Worm (Caenorhabditis elegans): ENCODE measurements around the gene Y82E9BR.8.

Gene Y82E9BR.8

ce11 chrIII:1342919-1343419 lies 14.9 kb downstream of the Y82E9BR.8 start, which contains the start of gene fbxa-27:
Gene fbxa-27 (plus strand): TSS chrIII:1342969.
- TF ChIP-seq dmd-4 (tag; optimal IDR thresholded peaks at IDR 0.05) = no peak

ce11 chrIII:1342488-1342887 lies 15.4 kb downstream of the Y82E9BR.8 start, which contains the start of gene fbxa-26:
Gene fbxa-26 (minus strand): TSS chrIII:1342522.
- TF ChIP-seq gmeb-1 (tag; optimal IDR thresholded peaks at IDR 0.05) (no peak), lin-11 (tag; optimal IDR thresholded peaks at IDR 0.05) (no peak), nhr-129 (tag; optimal IDR thresholded peaks at IDR 0.05) (no peak), sma-9 (GFP tag; optimal IDR thresholded peaks at IDR 0.05) (no peak), sma-9 (tag; optimal IDR thresholded peaks at IDR 0.05) (no peak), skn-1 (tag; optimal IDR thresholded peaks at IDR 0.05) (no peak), fos-1 (tag; optimal IDR thresholded peaks at IDR 0.05) (peak; percentile 48), nhr-6 (tag; optimal IDR thresholded peaks at IDR 0.05) (no peak), sem-4 (tag; optimal IDR thresholded peaks at IDR 0.05) (no peak)

- no peak for TF ChIP-seq dmd-4 (tag; optimal IDR thresholded peaks at IDR 0.05)
- TF ChIP-seq mab-5 (tag; optimal IDR thresholded peaks at IDR 0.05) = no peak
- no peak for TF ChIP-seq nhr-23 (tag; optimal IDR thresholded peaks at IDR 0.05)
- no peak for TF ChIP-seq mdl-1 (tag; optimal IDR thresholded peaks at IDR 0.05)
- no peak for TF ChIP-seq sma-3 (GFP tag; optimal IDR thresholded peaks at IDR 0.05)
- no peak for TF ChIP-seq nhr-129 (tag; optimal IDR thresholded peaks at IDR 0.05)
- no peak for TF ChIP-seq aly-2 (tag; optimal IDR thresholded peaks at IDR 0.05)
- no peak for TF ChIP-seq ceh-16 (tag; optimal IDR thresholded peaks at IDR 0.05)
- TF ChIP-seq ama-1 (optimal IDR thresholded peaks at IDR 0.05) = no peak
- no peak for TF ChIP-seq nhr-6 (tag; optimal IDR thresholded peaks at IDR 0.05)
- no peak for TF ChIP-seq peb-1 (tag; optimal IDR thresholded peaks at IDR 0.05)
These were observed 17.6 kb downstream of the Y82E9BR.8 start, which contains the start of gene fbxa-5 for ce11 chrIII:1340240-1340639. Gene fbxa-5 (minus strand): TSS chrIII:1340340.

DNA sequence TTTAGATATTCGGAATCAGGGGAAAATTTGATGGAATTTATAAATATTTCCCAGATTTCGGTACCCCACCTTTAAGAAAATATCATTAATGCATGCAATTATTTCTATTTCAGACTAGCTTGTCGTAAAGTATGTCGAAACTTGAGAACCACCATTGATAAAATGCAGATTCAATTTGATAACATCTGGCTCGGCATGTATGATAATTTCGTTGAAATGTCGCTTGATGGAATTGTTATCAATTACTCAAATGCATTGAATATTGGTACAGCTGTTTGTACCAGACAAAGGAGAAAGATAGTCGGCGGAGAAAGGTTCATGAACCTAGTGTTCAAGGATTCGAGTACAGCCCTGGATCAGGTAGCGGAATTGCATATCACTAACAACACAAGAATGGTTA lies 26.0 kb downstream of the Y82E9BR.8 start, which contains the start of gene Y82E9BL.19:
Gene Y82E9BL.19 (plus strand): TSS at position 123 of the 400 bp plus-strand sequence.
- no peak for TF ChIP-seq nhr-12 (tag; optimal IDR thresholded peaks at IDR 0.05)
- TF ChIP-seq sem-4 (tag; optimal IDR thresholded peaks at IDR 0.05) = no peak
- peak; percentile 60 for TF ChIP-seq fos-1 (tag; optimal IDR thresholded peaks at IDR 0.05)
- no peak for TF ChIP-seq nhr-11 (tag; optimal IDR thresholded peaks at IDR 0.05)

ce11 chrIII:1326490-1326889 lies 31.4 kb downstream of the Y82E9BR.8 start, which contains the start of gene Y82E9BL.18:
Gene Y82E9BL.18 (plus strand): TSS chrIII:1326790.
- TF ChIP-seq unc-55 (GFP tag; optimal IDR thresholded peaks at IDR 0.05) = no peak
- no peak for TF ChIP-seq nhr-77 (tag; optimal IDR thresholded peaks at IDR 0.05)
- no peak for TF ChIP-seq nhr-23 (tag; optimal IDR thresholded peaks at IDR 0.05)
- TF ChIP-seq nhr-129 (tag; optimal IDR thresholded peaks at IDR 0.05) = no peak
- TF ChIP-seq ZK546.5 (tag; optimal IDR thresholded peaks at IDR 0.05) = no peak
- no peak for TF ChIP-seq F13H6.1 (tag; optimal IDR thresholded peaks at IDR 0.05)
- TF ChIP-seq peb-1 (tag; optimal IDR thresholded peaks at IDR 0.05) = no peak
- no peak for TF ChIP-seq elt-3 (tag; optimal IDR thresholded peaks at IDR 0.05)
- TF ChIP-seq sma-9 (GFP tag; optimal IDR thresholded peaks at IDR 0.05) = no peak
- no peak for TF ChIP-seq sma-9 (tag; optimal IDR thresholded peaks at IDR 0.05)

DNA sequence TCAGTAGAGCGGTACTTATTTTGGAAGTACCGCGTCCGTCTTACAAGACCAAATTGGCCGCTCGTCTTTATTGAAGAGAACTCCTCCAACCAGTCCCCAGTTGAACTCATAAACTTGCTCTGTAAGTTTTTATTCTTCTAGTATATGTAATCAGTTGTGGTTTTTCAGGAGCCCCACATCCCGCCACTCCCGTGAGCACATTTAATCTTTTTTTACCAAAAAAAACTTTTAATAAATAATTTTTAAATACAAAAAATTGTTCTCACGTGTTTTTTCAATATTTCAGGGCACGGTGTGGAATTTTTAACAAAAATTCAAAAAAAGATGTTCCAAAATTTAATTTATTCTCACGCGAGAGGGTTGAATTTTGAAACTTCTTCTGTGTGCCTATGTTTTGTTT lies 33.4 kb downstream of the Y82E9BR.8 start, which contains the start of gene fbxa-14:
Gene fbxa-14 (minus strand): TSS at position 101 of the 400 bp plus-strand sequence.
- no peak for TF ChIP-seq sem-4 (tag; optimal IDR thresholded peaks at IDR 0.05)
- TF ChIP-seq lin-11 (tag; optimal IDR thresholded peaks at IDR 0.05) = no peak
- no peak for TF ChIP-seq nhr-25 (tag; optimal IDR thresholded peaks at IDR 0.05)
- TF ChIP-seq lin-39 (tag; optimal IDR thresholded peaks at IDR 0.05) = no peak
- no peak for TF ChIP-seq unc-39 (tag; optimal IDR thresholded peaks at IDR 0.05)
- TF ChIP-seq nhr-77 (tag; optimal IDR thresholded peaks at IDR 0.05) = no peak
- no peak for TF ChIP-seq ZK546.5 (tag; optimal IDR thresholded peaks at IDR 0.05)

- TF ChIP-seq fos-1 (tag; optimal IDR thresholded peaks at IDR 0.05) (peak; percentile 89), gmeb-1 (tag; optimal IDR thresholded peaks at IDR 0.05) (no peak), nhr-10 (tag; optimal IDR thresholded peaks at IDR 0.05) (no peak), crh-2 (tag; optimal IDR thresholded peaks at IDR 0.05) (peak; percentile 1), blmp-1 (tag; optimal IDR thresholded peaks at IDR 0.05; ENCODE audit: insufficient read depth) (no peak), sma-9 (GFP tag; optimal IDR thresholded peaks at IDR 0.05) (peak; percentile 42), sma-9 (tag; optimal IDR thresholded peaks at IDR 0.05) (no peak)
These were observed 34.3 kb downstream of the Y82E9BR.8 start for ce11 chrIII:1323555-1323954.
